Worm (Caenorhabditis elegans) whole organism, L3 larva: ENCODE data around the gene T28F3.8.

Experiments used
- ceh-82 ChIP-seq: fragments of 150-350 bp; optimal IDR thresholded peaks from 2 replicates; lab custom pipeline; 2014; ENCODE audit warnings: missing biosample characterization, missing genetic modification characterization
- mdl-1 ChIP-seq: fragments of 150-350 bp; optimal IDR thresholded peaks from 2 replicates; lab custom pipeline; 2014; ENCODE audit warnings: missing biosample characterization, missing genetic modification characterization

DNA sequence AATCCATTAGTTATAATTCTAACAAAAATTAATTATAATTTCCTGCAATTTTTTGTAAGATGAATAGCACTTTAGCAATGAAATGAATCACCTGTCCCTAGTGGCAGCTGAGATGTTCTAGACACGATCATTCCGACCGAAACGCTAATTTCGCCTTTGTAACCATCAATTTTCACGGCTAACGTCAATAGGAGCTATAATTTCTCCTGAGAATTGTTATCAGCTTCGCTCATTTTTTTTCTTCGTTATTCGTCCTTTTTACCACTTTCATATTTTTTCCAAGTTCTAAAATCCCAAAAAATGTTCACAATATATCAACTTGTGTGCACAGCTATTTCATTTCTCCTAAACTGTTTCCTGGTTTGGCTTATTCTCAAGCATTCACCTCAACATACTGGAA is 41.8 kb downstream of the T28F3.8 start, which contains the start of gene str-187:
- no peak for TF ChIP-seq ceh-82 (tag; lab: Kevin White, UChicago)
- TF ChIP-seq mdl-1 (tag; lab: Kevin White, UChicago) = no peak
